Worm (Caenorhabditis elegans): ENCODE results near the gene K02D10.1.

- TF ChIP-seq him-1 (tag; optimal IDR thresholded peaks at IDR 0.05) (no peak), W03F9.2 (tag; optimal IDR thresholded peaks at IDR 0.05) (no peak)
Measured at ce11 chrIII:8725224-8725623, 44.1 kb upstream of the K02D10.1 start.
